Worm (Caenorhabditis elegans) whole organism, young adult: Measurements from ENCODE around the gene fmo-4.

Source experiments
- B0019.2 ChIP-seq: fragments of 200-800 bp; sonication (Bioruptor generic); conservative IDR thresholded peaks from 2 replicates; pipeline ENCODE4 v1.3.6; 2022; ENCODE audit warnings: missing genetic modification reagents, missing genetic modification characterization, missing compliant biosample characterization
- B0336.3 ChIP-seq: fragments of 200-800 bp; sonication (Bioruptor generic); IDR thresholded peaks from 2 replicates; pipeline ENCODE4 v1.3.6; 2022; ENCODE audit warnings: missing genetic modification characterization, missing compliant biosample characterization
- F10E7.11 ChIP-seq: sonication (generic microtip); optimal IDR thresholded peaks from 2 replicates; lab custom pipeline; 2017; ENCODE audit warnings: mild to moderate bottlenecking, missing genetic modification characterization, moderate library complexity, missing compliant biosample characterization
- F33H1.4 ChIP-seq: fragments of 200-800 bp; sonication (Bioruptor generic); IDR thresholded peaks from 2 replicates; pipeline ENCODE4 v1.3.6; 2022; ENCODE audit warnings: missing genetic modification reagents, missing genetic modification characterization, missing compliant biosample characterization
- F39B2.1 ChIP-seq: fragments of 200-800 bp; sonication (Bioruptor generic); IDR thresholded peaks from 2 replicates; pipeline ENCODE4 v1.3.6; 2022; ENCODE audit warnings: missing genetic modification reagents, missing genetic modification characterization, missing compliant biosample characterization
- F49E8.2 ChIP-seq: sonication (generic microtip); optimal IDR thresholded peaks from 3 replicates; lab custom pipeline; 2017; ENCODE audit warnings: missing genetic modification characterization, mild to moderate bottlenecking, missing compliant biosample characterization, antibody characterized with exemption, moderate library complexity; ENCODE audit not compliant: insufficient read depth
- F55B11.4 ChIP-seq: sonication (generic microtip); optimal IDR thresholded peaks from 2 replicates; lab custom pipeline; 2016; ENCODE audit warnings: missing compliant biosample characterization, missing genetic modification characterization, borderline replicate concordance; ENCODE audit not compliant: insufficient read depth
- T07F8.4 ChIP-seq: sonication (generic microtip); optimal IDR thresholded peaks from 2 replicates; lab custom pipeline; 2016; ENCODE audit warnings: mild to moderate bottlenecking, missing genetic modification characterization, moderate library complexity, missing compliant biosample characterization
- Y79H2A.3 ChIP-seq: fragments of 200-800 bp; sonication (Bioruptor generic); conservative IDR thresholded peaks from 2 replicates; pipeline ENCODE4 v1.3.6; 2022; ENCODE audit warnings: missing genetic modification reagents, missing genetic modification characterization, missing compliant biosample characterization
- Y95B8A.8 ChIP-seq: fragments of 200-800 bp; sonication (Bioruptor generic); IDR thresholded peaks from 2 replicates; pipeline ENCODE4 v1.3.6; 2022; ENCODE audit warnings: missing genetic modification reagents, missing genetic modification characterization, missing compliant biosample characterization
- ZK185.1 ChIP-seq: sonication (generic microtip); optimal IDR thresholded peaks from 2 replicates; lab custom pipeline; 2016; ENCODE audit warnings: mild to moderate bottlenecking, missing genetic modification characterization, missing compliant biosample characterization; ENCODE audit not compliant: poor library complexity, severe bottlenecking
- aptf-2 ChIP-seq: fragments of 200-800 bp; sonication (Bioruptor generic); conservative IDR thresholded peaks from 2 replicates; pipeline ENCODE4 v1.3.6; 2022; ENCODE audit warnings: missing genetic modification reagents, missing genetic modification characterization, missing compliant biosample characterization
- aptf-3 ChIP-seq: fragments of 200-800 bp; sonication (Bioruptor generic); IDR thresholded peaks from 2 replicates; pipeline ENCODE4 v1.3.6; 2022; ENCODE audit warnings: missing genetic modification characterization, missing compliant biosample characterization
- attf-6 ChIP-seq: fragments of 200-800 bp; sonication (Bioruptor generic); IDR thresholded peaks from 2 replicates; pipeline ENCODE4 v1.3.6; 2022; ENCODE audit warnings: missing genetic modification reagents, missing genetic modification characterization, missing compliant biosample characterization
- bed-1 ChIP-seq: fragments of 200-800 bp; sonication (Bioruptor generic); IDR thresholded peaks from 2 replicates; pipeline ENCODE4 v1.3.6; 2022; ENCODE audit warnings: missing genetic modification reagents, missing genetic modification characterization, missing compliant biosample characterization
- bed-2 ChIP-seq: fragments of 200-800 bp; sonication (Bioruptor generic); IDR thresholded peaks from 2 replicates; pipeline ENCODE4 v1.3.6; 2022; ENCODE audit warnings: missing genetic modification reagents, missing genetic modification characterization, missing compliant biosample characterization
- die-1 ChIP-seq: sonication (generic microtip); optimal IDR thresholded peaks from 2 replicates; lab custom pipeline; 2016; ENCODE audit warnings: missing genotype, mild to moderate bottlenecking, missing genetic modification characterization, missing compliant biosample characterization
- egl-44 ChIP-seq: fragments of 200-800 bp; sonication (Bioruptor generic); IDR thresholded peaks from 2 replicates; pipeline ENCODE4 v1.3.6; 2022; ENCODE audit warnings: missing genetic modification reagents, missing genetic modification characterization, missing compliant biosample characterization
- gei-17 ChIP-seq: fragments of 200-800 bp; sonication (Bioruptor generic); optimal IDR thresholded peaks from 2 replicates; lab custom pipeline; 2018; ENCODE audit warnings: mild to moderate bottlenecking, missing genetic modification characterization, missing compliant biosample characterization
- him-1 ChIP-seq: sonication (generic microtip); optimal IDR thresholded peaks from 2 replicates; lab custom pipeline; 2016; ENCODE audit warnings: missing genotype, missing genetic modification reagents, missing genetic modification characterization, missing compliant biosample characterization
- hlh-12 ChIP-seq: sonication (generic microtip); optimal IDR thresholded peaks from 2 replicates; lab custom pipeline; 2016; ENCODE audit warnings: missing genetic modification characterization, missing compliant biosample characterization
- hmg-20 ChIP-seq: fragments of 200-800 bp; sonication (Bioruptor generic); IDR thresholded peaks from 2 replicates; pipeline ENCODE4 v1.3.6; 2022; ENCODE audit warnings: missing genetic modification reagents, missing genetic modification characterization, missing compliant biosample characterization
- lag-1 ChIP-seq: fragments of 200-800 bp; sonication (Bioruptor generic); IDR thresholded peaks from 2 replicates; pipeline ENCODE4 v1.3.6; 2022; ENCODE audit warnings: missing genetic modification reagents, missing genetic modification characterization, missing compliant biosample characterization
- let-607 ChIP-seq, 2 experiments: fragments of 200-800 bp in 1 of 2; sonication (Bioruptor generic) in 1 of 2; sonication (generic microtip) in 1 of 2; optimal IDR thresholded peaks; 2 replicates each; lab custom pipeline; 2016 to 2018; ENCODE audit warnings: mild to moderate bottlenecking in 2 of 2, missing compliant biosample characterization in 2 of 2, missing genetic modification characterization in 2 of 2, moderate library complexity in 2 of 2, missing genotype in 1 of 2
- lin-26 ChIP-seq: fragments of 200-800 bp; sonication (Bioruptor generic); IDR thresholded peaks from 2 replicates; pipeline ENCODE4 v1.3.6; 2022; ENCODE audit warnings: missing genetic modification reagents, missing genetic modification characterization, missing compliant biosample characterization
- lin-35 ChIP-seq, 3 experiments: fragments of 150-350 bp in 2 of 3; sonication (generic microtip) in 1 of 3; optimal IDR thresholded peaks; 2 replicates each; lab custom pipeline; 2014 to 2018; ENCODE audit warnings: missing biosample characterization in 3 of 3, missing genetic modification characterization in 3 of 3, missing genetic modification reagents in 3 of 3
- lin-54 ChIP-seq: fragments of 200-800 bp; sonication (Bioruptor generic); optimal IDR thresholded peaks from 2 replicates; lab custom pipeline; 2018; ENCODE audit warnings: mild to moderate bottlenecking, missing genetic modification characterization, missing compliant biosample characterization
- lir-1 ChIP-seq: fragments of 200-800 bp; sonication (Bioruptor generic); conservative IDR thresholded peaks from 2 replicates; pipeline ENCODE4 v1.3.6; 2022; ENCODE audit warnings: missing genetic modification reagents, missing genetic modification characterization, missing compliant biosample characterization
- madf-3 ChIP-seq: fragments of 200-800 bp; sonication (Bioruptor generic); IDR thresholded peaks from 2 replicates; pipeline ENCODE4 v1.3.6; 2022; ENCODE audit warnings: missing genetic modification reagents, missing genetic modification characterization, missing compliant biosample characterization
- madf-6 ChIP-seq: fragments of 200-800 bp; sonication (Bioruptor generic); IDR thresholded peaks from 2 replicates; pipeline ENCODE4 v1.3.6; 2022; ENCODE audit warnings: missing genetic modification reagents, missing genetic modification characterization, missing compliant biosample characterization
- mes-4 ChIP-seq: sonication (generic microtip); optimal IDR thresholded peaks from 2 replicates; lab custom pipeline; 2016; ENCODE audit warnings: missing genotype, missing genetic modification characterization, missing compliant biosample characterization
- nfya-1 ChIP-seq: sonication (generic microtip); optimal IDR thresholded peaks from 2 replicates; lab custom pipeline; 2017; ENCODE audit warnings: antibody characterized with exemption, missing compliant biosample characterization, missing genetic modification characterization, borderline replicate concordance; ENCODE audit not compliant: insufficient read depth
- nfyb-1 ChIP-seq: fragments of 200-800 bp; sonication (Bioruptor generic); IDR thresholded peaks from 2 replicates; pipeline ENCODE4 v1.3.6; 2022; ENCODE audit warnings: missing genetic modification reagents, missing genetic modification characterization, missing compliant biosample characterization
- nhr-120 ChIP-seq: fragments of 200-800 bp; sonication (Bioruptor generic); IDR thresholded peaks from 2 replicates; pipeline ENCODE4 v1.3.6; 2022; ENCODE audit warnings: missing genetic modification characterization, missing compliant biosample characterization
- nhr-179 ChIP-seq: sonication (generic microtip); optimal IDR thresholded peaks from 2 replicates; lab custom pipeline; 2016; ENCODE audit warnings: mild to moderate bottlenecking, missing genetic modification characterization, missing compliant biosample characterization
- nhr-27 ChIP-seq: fragments of 200-800 bp; sonication (Bioruptor generic); optimal IDR thresholded peaks from 2 replicates; lab custom pipeline; 2018; ENCODE audit warnings: mild to moderate bottlenecking, missing genetic modification characterization, moderate library complexity, missing compliant biosample characterization
- pbrm-1 ChIP-seq: fragments of 200-800 bp; sonication (Bioruptor generic); IDR thresholded peaks from 2 replicates; pipeline ENCODE4 v1.3.6; 2022; ENCODE audit warnings: missing genetic modification reagents, missing genetic modification characterization, missing compliant biosample characterization
- rec-8 ChIP-seq, 2 experiments: sonication (generic microtip); optimal IDR thresholded peaks; 2 replicates each; lab custom pipeline; 2016; ENCODE audit warnings: mild to moderate bottlenecking in 2 of 2, missing genetic modification characterization in 2 of 2, missing genetic modification reagents in 2 of 2, missing genotype in 2 of 2, missing biosample characterization in 1 of 2, missing compliant biosample characterization in 1 of 2, moderate library complexity in 1 of 2
- sea-2 ChIP-seq: fragments of 200-800 bp; sonication (Bioruptor generic); IDR thresholded peaks from 2 replicates; pipeline ENCODE4 v1.3.6; 2022; ENCODE audit warnings: missing genetic modification characterization, missing compliant biosample characterization
- snpc-1.1 ChIP-seq: sonication (generic microtip); optimal IDR thresholded peaks from 2 replicates; lab custom pipeline; 2017; ENCODE audit warnings: missing genetic modification characterization, mild to moderate bottlenecking, missing compliant biosample characterization, antibody characterized with exemption, moderate library complexity, missing genotype, missing genetic modification reagents; ENCODE audit not compliant: insufficient read depth
- snpc-3.4 ChIP-seq: sonication (generic microtip); optimal IDR thresholded peaks from 2 replicates; lab custom pipeline; 2017; ENCODE audit warnings: missing genetic modification characterization, mild to moderate bottlenecking, missing compliant biosample characterization, antibody characterized with exemption, moderate library complexity, missing genotype, missing genetic modification reagents
- tbx-9 ChIP-seq: sonication (generic microtip); optimal IDR thresholded peaks from 2 replicates; lab custom pipeline; 2016; ENCODE audit warnings: borderline replicate concordance, missing genetic modification characterization, inconsistent platforms, missing compliant biosample characterization
- tlf-1 ChIP-seq: fragments of 200-800 bp; sonication (Bioruptor generic); optimal IDR thresholded peaks from 2 replicates; lab custom pipeline; 2018; ENCODE audit warnings: mild to moderate bottlenecking, missing genetic modification characterization, missing compliant biosample characterization
- unc-62 ChIP-seq: fragments of 150-350 bp; optimal IDR thresholded peaks from 2 replicates; lab custom pipeline; 2014; ENCODE audit warnings: missing biosample characterization, missing genetic modification reagents, missing genetic modification characterization
- zim-3 ChIP-seq: sonication (generic microtip); optimal IDR thresholded peaks from 2 replicates; lab custom pipeline; 2017; ENCODE audit warnings: mild to moderate bottlenecking, missing genetic modification characterization, moderate library complexity, missing compliant biosample characterization
- ztf-18 ChIP-seq: sonication (generic microtip); optimal IDR thresholded peaks from 2 replicates; lab custom pipeline; 2016; ENCODE audit warnings: missing genotype, mild to moderate bottlenecking, missing genetic modification characterization, missing compliant biosample characterization
- ztf-26 ChIP-seq: sonication (generic microtip); optimal IDR thresholded peaks from 2 replicates; lab custom pipeline; 2017; ENCODE audit warnings: missing genetic modification characterization, missing compliant biosample characterization
- ztf-3 ChIP-seq: fragments of 200-800 bp; sonication (Bioruptor generic); optimal IDR thresholded peaks from 2 replicates; lab custom pipeline; 2018; ENCODE audit warnings: mild to moderate bottlenecking, missing genetic modification characterization, missing compliant biosample characterization

fmo-4 gene

ce11 chrV:13566967-13567366, 39.5 kb downstream of the fmo-4 start (continued):
- peak; percentile 71 for TF ChIP-seq ztf-3
- TF ChIP-seq T07F8.4 (tag; lab: Kevin White, UChicago): no peak
- no peak for TF ChIP-seq lin-26 (GFP tag; lab: Robert Waterston, UW)
- TF ChIP-seq attf-6 (GFP tag; lab: Robert Waterston, UW): 0 out of 2 replicates have a peak, but pooled peaks have one; percentile 39
- no peak for TF ChIP-seq gei-17 (GFP tag; lab: Kevin White, UChicago)
- no peak for TF ChIP-seq him-1
- TF ChIP-seq tlf-1 (GFP tag; lab: Kevin White, UChicago): peak; percentile 83
- TF ChIP-seq lir-1 (GFP tag; lab: Robert Waterston, UW): no peak
- peak; percentile 47; the same call in 1 of the 2 replicates for TF ChIP-seq hmg-20 (GFP tag; lab: Robert Waterston, UW)
- TF ChIP-seq bed-1 (GFP tag; lab: Robert Waterston, UW): no peak
- TF ChIP-seq let-607 (tag; optimal IDR thresholded peaks at IDR 0.05; lab: Kevin White, UChicago): peak in 1 of 2 experiments; percentile 70
- TF ChIP-seq hlh-12: peak; percentile 37
- TF ChIP-seq snpc-1.1 (tag; lab: Kevin White, UChicago): no peak
- no peak for TF ChIP-seq lin-35 (GFP tag; optimal IDR thresholded peaks at IDR 0.05; lab: Kevin White, UChicago)
- peak; percentile 77 for TF ChIP-seq nfyb-1 (GFP tag; lab: Robert Waterston, UW)
- no peak for TF ChIP-seq F39B2.1 (GFP tag; lab: Robert Waterston, UW)
- TF ChIP-seq nhr-27 (tag; lab: Kevin White, UChicago): no peak
- peak; percentile 55 for TF ChIP-seq die-1
- no peak for TF ChIP-seq ztf-18 (tag; lab: Kevin White, UChicago)
- no peak for TF ChIP-seq lag-1 (GFP tag; lab: Robert Waterston, UW)
- no peak for TF ChIP-seq mes-4 (tag; lab: Kevin White, UChicago)
- no peak for TF ChIP-seq rec-8 (tag; optimal IDR thresholded peaks at IDR 0.05; lab: Kevin White, UChicago)
- TF ChIP-seq B0019.2 (GFP tag; lab: Robert Waterston, UW): no peak
- peak; percentile 85 for TF ChIP-seq B0336.3
- TF ChIP-seq egl-44: peak; percentile 9; the same call in 1 of the 2 replicates
- TF ChIP-seq F49E8.2 (tag; lab: Kevin White, UChicago): no peak
- TF ChIP-seq ztf-26: peak; percentile 59
- 0 out of 2 replicates have a peak, but pooled peaks have one; percentile 71 for TF ChIP-seq Y95B8A.8 (GFP tag; lab: Robert Waterston, UW)
- TF ChIP-seq zim-3 (tag; lab: Kevin White, UChicago): no peak
- no peak for TF ChIP-seq nfya-1 (tag; lab: Kevin White, UChicago)
- peak; percentile 59 for TF ChIP-seq F10E7.11 (tag; lab: Kevin White, UChicago)
- TF ChIP-seq aptf-2: no peak
- TF ChIP-seq pbrm-1 (GFP tag; lab: Robert Waterston, UW): no peak
- peak; percentile 51 for TF ChIP-seq madf-6 (GFP tag; lab: Robert Waterston, UW)
- no peak for TF ChIP-seq F55B11.4
- peak; percentile 74; the same call in 1 of the 2 replicates for TF ChIP-seq madf-3 (GFP tag; lab: Robert Waterston, UW)
- TF ChIP-seq tbx-9 (tag; lab: Kevin White, UChicago): no peak
- TF ChIP-seq bed-2 (GFP tag; lab: Robert Waterston, UW): no peak
- TF ChIP-seq snpc-3.4 (tag; lab: Kevin White, UChicago): no peak
- TF ChIP-seq aptf-3 (GFP tag; lab: Robert Waterston, UW): no peak
- no peak for TF ChIP-seq Y79H2A.3 (GFP tag; lab: Robert Waterston, UW)
- no peak for TF ChIP-seq lin-54 (GFP tag; lab: Kevin White, UChicago)
- TF ChIP-seq F33H1.4: no peak
- no peak for TF ChIP-seq nhr-179 (tag; lab: Kevin White, UChicago)
- TF ChIP-seq nhr-120 (GFP tag; lab: Robert Waterston, UW): no peak
- TF ChIP-seq sea-2 (GFP tag; lab: Robert Waterston, UW): no peak
- TF ChIP-seq ZK185.1 (tag; lab: Kevin White, UChicago): peak; percentile 35
- TF ChIP-seq unc-62 (GFP tag; lab: Kevin White, UChicago): no peak
